Worm (Caenorhabditis elegans) whole organism, young adult: ENCODE results near the gene ets-7.
A peak's percentile ranks its signal among the peaks of the same experiment; 100 is the strongest.

Experiments used
- B0336.3 ChIP-seq: fragments of 200-800 bp; sonication (Bioruptor generic); IDR thresholded peaks from 2 replicates; pipeline ENCODE4 v1.3.6; 2022; ENCODE audit warnings: missing genetic modification characterization, missing compliant biosample characterization
- F37B4.10 ChIP-seq: fragments of 200-800 bp; sonication (Bioruptor generic); IDR thresholded peaks from 2 replicates; pipeline ENCODE4 v1.3.6; 2022; ENCODE audit warnings: missing genetic modification characterization, missing compliant biosample characterization
- F49E8.2 ChIP-seq: sonication (generic microtip); optimal IDR thresholded peaks from 3 replicates; lab custom pipeline; 2017; ENCODE audit warnings: missing genetic modification characterization, mild to moderate bottlenecking, missing compliant biosample characterization, antibody characterized with exemption, moderate library complexity; ENCODE audit not compliant: insufficient read depth
- K12H6.12 ChIP-seq: fragments of 200-800 bp; sonication (Bioruptor generic); optimal IDR thresholded peaks from 2 replicates; lab custom pipeline; 2018; ENCODE audit warnings: mild to moderate bottlenecking, missing genetic modification characterization, missing compliant biosample characterization
- ama-1 ChIP-seq, 3 experiments: fragments of 150-350 bp in 1 of 3; sonication (generic microtip) in 2 of 3; optimal IDR thresholded peaks; 2 replicates each; lab custom pipeline; 2014 to 2018; ENCODE audit warnings: missing biosample characterization in 2 of 3, missing genetic modification characterization in 2 of 3, missing genetic modification reagents in 2 of 3
- athp-1 ChIP-seq: sonication (generic microtip); optimal IDR thresholded peaks from 2 replicates; lab custom pipeline; 2017; ENCODE audit warnings: mild to moderate bottlenecking, missing genetic modification characterization, missing compliant biosample characterization
- attf-3 ChIP-seq: fragments of 200-800 bp; sonication (Bioruptor generic); conservative IDR thresholded peaks from 2 replicates; pipeline ENCODE4 v1.3.6; 2022; ENCODE audit warnings: missing genetic modification reagents, missing genetic modification characterization, missing compliant biosample characterization
- attf-5 ChIP-seq: fragments of 200-800 bp; sonication (Bioruptor generic); optimal IDR thresholded peaks from 2 replicates; lab custom pipeline; 2018; ENCODE audit warnings: mild to moderate bottlenecking, missing genetic modification characterization, missing compliant biosample characterization
- bed-1 ChIP-seq: fragments of 200-800 bp; sonication (Bioruptor generic); IDR thresholded peaks from 2 replicates; pipeline ENCODE4 v1.3.6; 2022; ENCODE audit warnings: missing genetic modification reagents, missing genetic modification characterization, missing compliant biosample characterization
- bed-2 ChIP-seq: fragments of 200-800 bp; sonication (Bioruptor generic); IDR thresholded peaks from 2 replicates; pipeline ENCODE4 v1.3.6; 2022; ENCODE audit warnings: missing genetic modification reagents, missing genetic modification characterization, missing compliant biosample characterization
- ccch-3 ChIP-seq: fragments of 200-800 bp; sonication (Bioruptor generic); optimal IDR thresholded peaks from 2 replicates; lab custom pipeline; 2018; ENCODE audit warnings: mild to moderate bottlenecking, missing genetic modification characterization, missing compliant biosample characterization
- ceh-27 ChIP-seq: fragments of 200-800 bp; sonication (Bioruptor generic); optimal IDR thresholded peaks from 2 replicates; lab custom pipeline; 2018; ENCODE audit warnings: mild to moderate bottlenecking, missing genetic modification characterization, moderate library complexity, missing compliant biosample characterization
- ceh-40 ChIP-seq: fragments of 200-800 bp; sonication (Bioruptor generic); IDR thresholded peaks from 2 replicates; pipeline ENCODE4 v1.3.6; 2022; ENCODE audit warnings: missing genetic modification characterization, missing compliant biosample characterization
- chd-7 ChIP-seq: sonication (generic microtip); optimal IDR thresholded peaks from 2 replicates; lab custom pipeline; 2016; ENCODE audit warnings: mild to moderate bottlenecking, missing genetic modification characterization, moderate library complexity, missing compliant biosample characterization
- die-1 ChIP-seq: sonication (generic microtip); optimal IDR thresholded peaks from 2 replicates; lab custom pipeline; 2016; ENCODE audit warnings: missing genotype, mild to moderate bottlenecking, missing genetic modification characterization, missing compliant biosample characterization
- dox-1 ChIP-seq: fragments of 200-800 bp; sonication (Bioruptor generic); IDR thresholded peaks from 2 replicates; pipeline ENCODE4 v1.3.6; 2022; ENCODE audit warnings: missing genetic modification reagents, missing genetic modification characterization, missing compliant biosample characterization
- egl-18 ChIP-seq: fragments of 200-800 bp; sonication (Bioruptor generic); IDR thresholded peaks from 2 replicates; pipeline ENCODE4 v1.3.6; 2022; ENCODE audit warnings: missing genetic modification reagents, missing genetic modification characterization, missing compliant biosample characterization
- egl-44 ChIP-seq: fragments of 200-800 bp; sonication (Bioruptor generic); IDR thresholded peaks from 2 replicates; pipeline ENCODE4 v1.3.6; 2022; ENCODE audit warnings: missing genetic modification reagents, missing genetic modification characterization, missing compliant biosample characterization
- ekl-4 ChIP-seq: fragments of 200-800 bp; sonication (Bioruptor generic); IDR thresholded peaks from 2 replicates; pipeline ENCODE4 v1.3.6; 2022; ENCODE audit warnings: missing genetic modification reagents, missing genetic modification characterization, missing compliant biosample characterization
- gei-17 ChIP-seq: fragments of 200-800 bp; sonication (Bioruptor generic); optimal IDR thresholded peaks from 2 replicates; lab custom pipeline; 2018; ENCODE audit warnings: mild to moderate bottlenecking, missing genetic modification characterization, missing compliant biosample characterization
- let-607 ChIP-seq, 2 experiments: fragments of 200-800 bp in 1 of 2; sonication (Bioruptor generic) in 1 of 2; sonication (generic microtip) in 1 of 2; optimal IDR thresholded peaks; 2 replicates each; lab custom pipeline; 2016 to 2018; ENCODE audit warnings: mild to moderate bottlenecking in 2 of 2, missing compliant biosample characterization in 2 of 2, missing genetic modification characterization in 2 of 2, moderate library complexity in 2 of 2, missing genotype in 1 of 2
- madf-3 ChIP-seq: fragments of 200-800 bp; sonication (Bioruptor generic); IDR thresholded peaks from 2 replicates; pipeline ENCODE4 v1.3.6; 2022; ENCODE audit warnings: missing genetic modification reagents, missing genetic modification characterization, missing compliant biosample characterization
- mcd-1 ChIP-seq: fragments of 200-800 bp; sonication (Bioruptor generic); IDR thresholded peaks from 2 replicates; pipeline ENCODE4 v1.3.6; 2022; ENCODE audit warnings: missing genetic modification reagents, missing genetic modification characterization, missing compliant biosample characterization
- mxl-1 ChIP-seq: sonication (generic microtip); optimal IDR thresholded peaks from 2 replicates; lab custom pipeline; 2016; ENCODE audit warnings: missing genetic modification characterization, missing compliant biosample characterization
- nhr-179 ChIP-seq: sonication (generic microtip); optimal IDR thresholded peaks from 2 replicates; lab custom pipeline; 2016; ENCODE audit warnings: mild to moderate bottlenecking, missing genetic modification characterization, missing compliant biosample characterization
- nhr-27 ChIP-seq: fragments of 200-800 bp; sonication (Bioruptor generic); optimal IDR thresholded peaks from 2 replicates; lab custom pipeline; 2018; ENCODE audit warnings: mild to moderate bottlenecking, missing genetic modification characterization, moderate library complexity, missing compliant biosample characterization
- rec-8 ChIP-seq, 2 experiments: sonication (generic microtip); optimal IDR thresholded peaks; 2 replicates each; lab custom pipeline; 2016; ENCODE audit warnings: mild to moderate bottlenecking in 2 of 2, missing genetic modification characterization in 2 of 2, missing genetic modification reagents in 2 of 2, missing genotype in 2 of 2, missing biosample characterization in 1 of 2, missing compliant biosample characterization in 1 of 2, moderate library complexity in 1 of 2
- snpc-1.1 ChIP-seq: sonication (generic microtip); optimal IDR thresholded peaks from 2 replicates; lab custom pipeline; 2017; ENCODE audit warnings: missing genetic modification characterization, mild to moderate bottlenecking, missing compliant biosample characterization, antibody characterized with exemption, moderate library complexity, missing genotype, missing genetic modification reagents; ENCODE audit not compliant: insufficient read depth
- snpc-1.3 ChIP-seq: sonication (generic microtip); optimal IDR thresholded peaks from 2 replicates; lab custom pipeline; 2017; ENCODE audit warnings: missing genetic modification characterization, mild to moderate bottlenecking, missing compliant biosample characterization, antibody characterized with exemption, moderate library complexity, missing genotype, missing genetic modification reagents; ENCODE audit not compliant: insufficient read depth
- snpc-3.4 ChIP-seq: sonication (generic microtip); optimal IDR thresholded peaks from 2 replicates; lab custom pipeline; 2017; ENCODE audit warnings: missing genetic modification characterization, mild to moderate bottlenecking, missing compliant biosample characterization, antibody characterized with exemption, moderate library complexity, missing genotype, missing genetic modification reagents
- snpc-4 ChIP-seq, 5 experiments: fragments of 150-350 bp in 1 of 5; sonication (generic microtip) in 4 of 5; optimal IDR thresholded peaks; 2 replicates each; lab custom pipeline; 2014 to 2018; ENCODE audit warnings: missing genetic modification characterization in 5 of 5, missing biosample characterization in 3 of 5, antibody characterized with exemption in 2 of 5, mild to moderate bottlenecking in 2 of 5, missing compliant biosample characterization in 2 of 5, missing genotype in 2 of 5, moderate library complexity in 2 of 5, missing genetic modification reagents in 1 of 5
- somi-1 ChIP-seq: fragments of 200-800 bp; sonication (Bioruptor generic); optimal IDR thresholded peaks from 2 replicates; lab custom pipeline; 2018; ENCODE audit warnings: mild to moderate bottlenecking, missing genetic modification characterization, missing compliant biosample characterization
- tbp1 ChIP-seq: fragments of 200-800 bp; sonication (Bioruptor generic); optimal IDR thresholded peaks from 2 replicates; lab custom pipeline; 2018; ENCODE audit warnings: mild to moderate bottlenecking, missing genetic modification characterization, missing compliant biosample characterization
- tbx-9 ChIP-seq: sonication (generic microtip); optimal IDR thresholded peaks from 2 replicates; lab custom pipeline; 2016; ENCODE audit warnings: borderline replicate concordance, missing genetic modification characterization, inconsistent platforms, missing compliant biosample characterization
- tlf-1 ChIP-seq: fragments of 200-800 bp; sonication (Bioruptor generic); optimal IDR thresholded peaks from 2 replicates; lab custom pipeline; 2018; ENCODE audit warnings: mild to moderate bottlenecking, missing genetic modification characterization, missing compliant biosample characterization
- ztf-22 ChIP-seq: fragments of 200-800 bp; sonication (Bioruptor generic); optimal IDR thresholded peaks from 2 replicates; lab custom pipeline; 2018; ENCODE audit warnings: mild to moderate bottlenecking, missing genetic modification characterization, moderate library complexity, missing compliant biosample characterization
- ztf-28 ChIP-seq: fragments of 200-800 bp; sonication (Bioruptor generic); IDR thresholded peaks from 2 replicates; pipeline ENCODE4 v1.3.6; 2022; ENCODE audit warnings: missing genetic modification reagents, missing genetic modification characterization, missing compliant biosample characterization
- ztf-6 ChIP-seq: fragments of 200-800 bp; sonication (Bioruptor generic); IDR thresholded peaks from 2 replicates; pipeline ENCODE4 v1.3.6; 2022; ENCODE audit warnings: missing genetic modification reagents, missing genetic modification characterization, missing compliant biosample characterization

ets-7 gene

DNA sequence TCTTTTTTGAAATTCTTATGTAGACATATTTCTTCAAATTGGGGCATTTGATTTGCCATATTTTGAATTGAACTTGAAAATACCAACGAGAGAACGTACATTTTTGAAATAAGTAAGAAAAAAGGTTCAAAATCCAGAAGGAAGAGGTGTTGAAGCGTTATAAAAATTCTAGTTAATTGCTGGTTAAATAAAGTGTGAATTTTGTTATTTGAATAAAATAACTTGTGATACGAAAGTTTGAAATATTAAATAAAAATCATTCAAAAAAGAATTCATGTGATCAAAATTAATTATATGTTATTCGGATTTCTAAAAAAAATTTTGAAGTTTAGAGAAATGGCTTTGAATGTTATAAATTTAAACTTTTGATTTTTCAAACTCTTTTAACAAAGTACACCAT is 41.6 kb upstream of the ets-7 start, which contains the start of gene C50E3.9:
TSS of gene C50E3.9 (minus strand) at position 101 of the 400 bp plus-strand sequence.
- TF ChIP-seq bed-2 (GFP tag; lab: Robert Waterston, UW) (no peak), ekl-4 (no peak), gei-17 (GFP tag; lab: Kevin White, UChicago) (no peak), rec-8 (tag; optimal IDR thresholded peaks at IDR 0.05; lab: Kevin White, UChicago) (no peak), F37B4.10 (GFP tag; lab: Robert Waterston, UW) (no peak), ceh-27 (no peak), nhr-179 (tag; lab: Kevin White, UChicago) (no peak), athp-1 (tag; lab: Kevin White, UChicago) (no peak), ztf-28 (no peak), snpc-3.4 (tag; lab: Kevin White, UChicago) (no peak), die-1 (no peak), let-607 (tag; optimal IDR thresholded peaks at IDR 0.05; lab: Kevin White, UChicago) (no peak), chd-7 (tag; lab: Kevin White, UChicago) (no peak)

- no peak for TF ChIP-seq tlf-1 (GFP tag; lab: Kevin White, UChicago)
- no peak for TF ChIP-seq K12H6.12 (tag; lab: Kevin White, UChicago)
- no peak for TF ChIP-seq ceh-27
- no peak for TF ChIP-seq B0336.3 (GFP tag; lab: Robert Waterston, UW)
- no peak for TF ChIP-seq attf-5 (GFP tag; lab: Kevin White, UChicago)
Measured at ce11 chrV:7598269-7598668, 39.7 kb upstream of the ets-7 start, which contains the start of gene C50E3.7. Gene C50E3.7, minus strand, starts transcription at chrV:7598369.

- TF ChIP-seq snpc-1.1, result peak; percentile 59
- no peak for TF ChIP-seq snpc-4 (GFP tag; optimal IDR thresholded peaks at IDR 0.05; lab: Kevin White, UChicago)
- peak in 2 of 4 experiments; percentile 72 to 81 for TF ChIP-seq snpc-4 (tag; optimal IDR thresholded peaks at IDR 0.05; lab: Kevin White, UChicago)
- TF ChIP-seq ceh-40 (GFP tag; lab: Robert Waterston, UW), result no peak
- TF ChIP-seq, all 124 proteins: peak for 2
Measured at ce11 chrV:7595132-7595531, 36.5 kb upstream of the ets-7 start.

ce11 chrV:7590454-7590853 is 31.9 kb upstream of the ets-7 start, which contains the start of gene C50E3.6:
Gene C50E3.6, minus strand, starts transcription at chrV:7590554.
- no peak for TF ChIP-seq ztf-6 (GFP tag; lab: Robert Waterston, UW)
- no peak for TF ChIP-seq dox-1 (GFP tag; lab: Robert Waterston, UW)
- no peak for TF ChIP-seq gei-17 (GFP tag; lab: Kevin White, UChicago)
- TF ChIP-seq F49E8.2 (tag; lab: Kevin White, UChicago), result no peak
- no peak for TF ChIP-seq egl-44 (GFP tag; lab: Robert Waterston, UW)
- no peak for TF ChIP-seq ekl-4
- TF ChIP-seq ama-1 (optimal IDR thresholded peaks at IDR 0.05; lab: Kevin White, UChicago), result no peak
- no peak for TF ChIP-seq ama-1 (GFP tag; optimal IDR thresholded peaks at IDR 0.05; lab: Kevin White, UChicago)
- TF ChIP-seq bed-1, result no peak
- no peak for TF ChIP-seq tbx-9 (tag; lab: Kevin White, UChicago)
- TF ChIP-seq mcd-1 (GFP tag; lab: Robert Waterston, UW), result no peak
- TF ChIP-seq somi-1 (GFP tag; lab: Kevin White, UChicago), result no peak
- TF ChIP-seq mxl-1, result no peak
- no peak for TF ChIP-seq snpc-1.3 (tag; lab: Kevin White, UChicago)
- no peak for TF ChIP-seq egl-18 (GFP tag; lab: Robert Waterston, UW)
- TF ChIP-seq madf-3, result no peak
- TF ChIP-seq ccch-3 (GFP tag; lab: Kevin White, UChicago), result no peak
- TF ChIP-seq tbp1 (GFP tag; lab: Kevin White, UChicago), result no peak
- TF ChIP-seq nhr-27 (tag; lab: Kevin White, UChicago), result no peak
- TF ChIP-seq ztf-22 (GFP tag; lab: Kevin White, UChicago), result no peak
- TF ChIP-seq attf-3 (GFP tag; lab: Robert Waterston, UW), result no peak
